Worm (Caenorhabditis elegans): Measurements from ENCODE around the gene C27D6.1.
"Not testable (repeated sequence)": the region's sequence is repeated elsewhere in the genome, so short reads cannot be mapped to it uniquely, and the experiment has no call there.

C27D6.1 gene

ce11 chrII:5154540-5154939, 18.0 kb upstream of the C27D6.1 start, which contains the start of gene srb-12:
Gene srb-12, minus strand, starts transcription at chrII:5154640.
- TF ChIP-seq aly-1 (tag; optimal IDR thresholded peaks at IDR 0.05): no peak
- no peak for TF ChIP-seq flt-1 (GFP tag; IDR thresholded peaks at IDR 0.05)
- no peak for TF ChIP-seq F13C5.2 (tag; optimal IDR thresholded peaks at IDR 0.05)
- no peak for TF ChIP-seq hmbx-1 (tag; optimal IDR thresholded peaks at IDR 0.05)
- no peak for TF ChIP-seq hmg-4 (GFP tag; optimal IDR thresholded peaks at IDR 0.05)
- no peak for TF ChIP-seq ceh-13 (GFP tag; optimal IDR thresholded peaks at IDR 0.05)
- no peak for TF ChIP-seq sea-1 (GFP tag; conservative IDR thresholded peaks at IDR 0.05)
- no peak for TF ChIP-seq tbx-11 (GFP tag; IDR thresholded peaks at IDR 0.05)
- no peak for TF ChIP-seq tra-4 (tag; optimal IDR thresholded peaks at IDR 0.05)
- no peak for TF ChIP-seq ama-1 (optimal IDR thresholded peaks at IDR 0.05)
- no peak for TF ChIP-seq tbx-37 (GFP tag; conservative IDR thresholded peaks at IDR 0.05)
- TF ChIP-seq B0310.2 (tag; optimal IDR thresholded peaks at IDR 0.05): no peak
- TF ChIP-seq ets-7 (tag; optimal IDR thresholded peaks at IDR 0.05): no peak
- no peak for TF ChIP-seq hnd-1 (tag; optimal IDR thresholded peaks at IDR 0.05)
- TF ChIP-seq pes-1 (GFP tag; IDR thresholded peaks at IDR 0.05): no peak
- TF ChIP-seq scrt-1 (GFP tag; IDR thresholded peaks at IDR 0.05): no peak
- TF ChIP-seq ceh-36 (tag; optimal IDR thresholded peaks at IDR 0.05): no peak

- TF ChIP-seq tbx-11 (GFP tag; IDR thresholded peaks at IDR 0.05): no peak
- TF ChIP-seq ets-7 (tag; optimal IDR thresholded peaks at IDR 0.05): no peak
- TF ChIP-seq ceh-13 (GFP tag; optimal IDR thresholded peaks at IDR 0.05): no peak
- TF ChIP-seq flt-1 (GFP tag; IDR thresholded peaks at IDR 0.05): no peak
- no peak for TF ChIP-seq F13C5.2 (tag; optimal IDR thresholded peaks at IDR 0.05)
- TF ChIP-seq sea-1 (GFP tag; conservative IDR thresholded peaks at IDR 0.05): no peak
- TF ChIP-seq B0310.2 (tag; optimal IDR thresholded peaks at IDR 0.05): no peak
- TF ChIP-seq pes-1 (GFP tag; IDR thresholded peaks at IDR 0.05): no peak
- TF ChIP-seq hmbx-1 (tag; optimal IDR thresholded peaks at IDR 0.05): no peak
- TF ChIP-seq scrt-1 (GFP tag; IDR thresholded peaks at IDR 0.05): no peak
- no peak for TF ChIP-seq ceh-36 (tag; optimal IDR thresholded peaks at IDR 0.05)
- TF ChIP-seq ama-1 (optimal IDR thresholded peaks at IDR 0.05): no peak
- no peak for TF ChIP-seq hmg-4 (GFP tag; optimal IDR thresholded peaks at IDR 0.05)
- TF ChIP-seq tra-4 (tag; optimal IDR thresholded peaks at IDR 0.05): no peak
- no peak for TF ChIP-seq hnd-1 (tag; optimal IDR thresholded peaks at IDR 0.05)
- TF ChIP-seq tbx-37 (GFP tag; conservative IDR thresholded peaks at IDR 0.05): no peak
- no peak for TF ChIP-seq aly-1 (tag; optimal IDR thresholded peaks at IDR 0.05)
Observed at ce11 chrII:5156983-5157382, 15.6 kb upstream of the C27D6.1 start, which contains the start of gene msp-45. Gene msp-45, minus strand, starts transcription at chrII:5157083.

- TF ChIP-seq scrt-1 (GFP tag; IDR thresholded peaks at IDR 0.05) (no peak), ets-7 (tag; optimal IDR thresholded peaks at IDR 0.05) (no peak), B0310.2 (tag; optimal IDR thresholded peaks at IDR 0.05) (no peak), hmbx-1 (tag; optimal IDR thresholded peaks at IDR 0.05) (no peak), tbx-37 (GFP tag; conservative IDR thresholded peaks at IDR 0.05) (no peak), flt-1 (GFP tag; IDR thresholded peaks at IDR 0.05) (no peak), hmg-4 (GFP tag; optimal IDR thresholded peaks at IDR 0.05) (no peak)
Observed at ce11 chrII:5157525-5157924, 15.0 kb upstream of the C27D6.1 start, which contains the start of gene srb-13. Gene srb-13, minus strand, starts transcription at chrII:5157625.

- TF ChIP-seq F13C5.2, hmbx-1, ets-7 (tag; optimal IDR thresholded peaks at IDR 0.05): not testable (repeated sequence)
Observed at ce11 chrII:5158774-5159173, 13.8 kb upstream of the C27D6.1 start, which contains the start of gene F58A6.9. Gene F58A6.9, minus strand, starts transcription at chrII:5158874.

- TF ChIP-seq ceh-36 (tag; optimal IDR thresholded peaks at IDR 0.05): no peak
- TF ChIP-seq ama-1 (optimal IDR thresholded peaks at IDR 0.05): no peak
- no peak for TF ChIP-seq pes-1 (GFP tag; IDR thresholded peaks at IDR 0.05)
- TF ChIP-seq sea-1 (GFP tag; conservative IDR thresholded peaks at IDR 0.05): no peak
- no peak for TF ChIP-seq tra-4 (tag; optimal IDR thresholded peaks at IDR 0.05)
- no peak for TF ChIP-seq tbx-37 (GFP tag; conservative IDR thresholded peaks at IDR 0.05)
- TF ChIP-seq flt-1 (GFP tag; IDR thresholded peaks at IDR 0.05): no peak
- TF ChIP-seq B0310.2 (tag; optimal IDR thresholded peaks at IDR 0.05): no peak
- no peak for TF ChIP-seq hmbx-1 (tag; optimal IDR thresholded peaks at IDR 0.05)
- TF ChIP-seq scrt-1 (GFP tag; IDR thresholded peaks at IDR 0.05): no peak
- TF ChIP-seq hmg-4 (GFP tag; optimal IDR thresholded peaks at IDR 0.05): no peak
- no peak for TF ChIP-seq ceh-13 (GFP tag; optimal IDR thresholded peaks at IDR 0.05)
- no peak for TF ChIP-seq ets-7 (tag; optimal IDR thresholded peaks at IDR 0.05)
- TF ChIP-seq hnd-1 (tag; optimal IDR thresholded peaks at IDR 0.05): no peak
- TF ChIP-seq F13C5.2 (tag; optimal IDR thresholded peaks at IDR 0.05): no peak
- no peak for TF ChIP-seq aly-1 (tag; optimal IDR thresholded peaks at IDR 0.05)
- TF ChIP-seq tbx-11 (GFP tag; IDR thresholded peaks at IDR 0.05): no peak
Observed at ce11 chrII:5161102-5161501, 11.4 kb upstream of the C27D6.1 start, which contains the start of gene C27D6.11. Gene C27D6.11, minus strand, starts transcription at chrII:5161202.

ce11 chrII:5163283-5163682, 9.3 kb upstream of the C27D6.1 start, which contains the start of gene srb-5:
Gene srb-5, minus strand, starts transcription at chrII:5163383.
- no peak for TF ChIP-seq ceh-36 (tag; optimal IDR thresholded peaks at IDR 0.05)
- no peak for TF ChIP-seq sea-1 (GFP tag; conservative IDR thresholded peaks at IDR 0.05)
- no peak for TF ChIP-seq ceh-13 (GFP tag; optimal IDR thresholded peaks at IDR 0.05)
- TF ChIP-seq hnd-1 (tag; optimal IDR thresholded peaks at IDR 0.05): no peak
- no peak for TF ChIP-seq ama-1 (optimal IDR thresholded peaks at IDR 0.05)
- no peak for TF ChIP-seq pes-1 (GFP tag; IDR thresholded peaks at IDR 0.05)
- TF ChIP-seq aly-1 (tag; optimal IDR thresholded peaks at IDR 0.05): no peak
- TF ChIP-seq hmg-4 (GFP tag; optimal IDR thresholded peaks at IDR 0.05): no peak
- no peak for TF ChIP-seq B0310.2 (tag; optimal IDR thresholded peaks at IDR 0.05)
- no peak for TF ChIP-seq hmbx-1 (tag; optimal IDR thresholded peaks at IDR 0.05)
- TF ChIP-seq F13C5.2 (tag; optimal IDR thresholded peaks at IDR 0.05): no peak
- TF ChIP-seq tbx-37 (GFP tag; conservative IDR thresholded peaks at IDR 0.05): no peak
- TF ChIP-seq tra-4 (tag; optimal IDR thresholded peaks at IDR 0.05): no peak

- TF ChIP-seq ets-7 (tag; optimal IDR thresholded peaks at IDR 0.05): no peak
Observed at ce11 chrII:5166738-5167137, 5.8 kb upstream of the C27D6.1 start, which contains the start of gene srb-3. Gene srb-3, minus strand, starts transcription at chrII:5166838.

- TF ChIP-seq ets-7 (tag; optimal IDR thresholded peaks at IDR 0.05): no peak
Observed at ce11 chrII:5170932-5171331, 1.6 kb upstream of the C27D6.1 start, which contains the start of gene srb-1. Gene srb-1, minus strand, starts transcription at chrII:5171032.
